Fruit fly (Drosophila melanogaster) whole organism, embryonic: ENCODE results near the gene Myo95E.
A peak's percentile ranks its signal among the peaks of the same experiment; 100 is the strongest.

Experiments used
- Aef1 ChIP-seq: fragments of 200-800 bp; sonication (Bioruptor generic); IDR thresholded peaks from 3 replicates; pipeline ENCODE4 v1.3.6; 2022; ENCODE audit warnings: missing biosample characterization, missing genetic modification characterization
- CG10565 ChIP-seq: fragments of 200-800 bp; sonication (Bioruptor generic); optimal IDR thresholded peaks from 3 replicates; lab custom pipeline; 2016; ENCODE audit warnings: missing biosample characterization, mild to moderate bottlenecking, missing genetic modification characterization
- CG10959 ChIP-seq: fragments of 200-800 bp; sonication (Bioruptor generic); IDR thresholded peaks from 2 replicates; pipeline ENCODE4 v1.3.6; 2022; ENCODE audit warnings: missing biosample characterization, missing genetic modification characterization
- CG11398 ChIP-seq: fragments of 200-800 bp; sonication (Bioruptor generic); optimal IDR thresholded peaks from 2 replicates; lab custom pipeline; 2016; ENCODE audit warnings: missing biosample characterization, missing genetic modification characterization
- CG12942 ChIP-seq: fragments of 200-800 bp; sonication (Bioruptor generic); optimal IDR thresholded peaks from 3 replicates; lab custom pipeline; 2016; ENCODE audit warnings: missing biosample characterization, missing genetic modification characterization
- CG14860 ChIP-seq: fragments of 200-800 bp; sonication (Bioruptor generic); IDR thresholded peaks from 3 replicates; pipeline ENCODE4 v1.3.6; 2022; ENCODE audit warnings: missing biosample characterization, missing genetic modification characterization; ENCODE audit not compliant: partially characterized antibody
- CG15601 ChIP-seq: fragments of 200-800 bp; sonication (Bioruptor generic); optimal IDR thresholded peaks from 3 replicates; lab custom pipeline; 2019; ENCODE audit warnings: missing biosample characterization, mild to moderate bottlenecking, missing genetic modification characterization, moderate library complexity
- CG15696 ChIP-seq: fragments of 200-800 bp; sonication (Bioruptor generic); optimal IDR thresholded peaks from 2 replicates; lab custom pipeline; 2019; ENCODE audit warnings: missing biosample characterization, mild to moderate bottlenecking, missing genetic modification characterization, moderate library complexity
- CG17328 ChIP-seq: fragments of 200-800 bp; sonication (Bioruptor generic); IDR thresholded peaks from 2 replicates; pipeline ENCODE4 v1.3.6; 2022; ENCODE audit warnings: missing biosample characterization, missing genetic modification characterization
- CG17385 ChIP-seq: fragments of 200-800 bp; sonication (Bioruptor generic); optimal IDR thresholded peaks from 3 replicates; lab custom pipeline; 2018; ENCODE audit warnings: missing biosample characterization, mild to moderate bottlenecking, missing genetic modification characterization
- CG17612 ChIP-seq: fragments of 200-800 bp; sonication (Bioruptor generic); IDR thresholded peaks from 2 replicates; pipeline ENCODE4 v1.3.6; 2022; ENCODE audit warnings: missing biosample characterization, missing genetic modification characterization
- CG18476 ChIP-seq: fragments of 200-800 bp; sonication (Bioruptor generic); optimal IDR thresholded peaks from 2 replicates; lab custom pipeline; 2016; ENCODE audit warnings: missing biosample characterization, mild to moderate bottlenecking, missing genetic modification characterization
- CG18619 ChIP-seq: fragments of 200-800 bp; sonication (Bioruptor generic); optimal IDR thresholded peaks from 3 replicates; lab custom pipeline; 2017; ENCODE audit warnings: missing biosample characterization, mild to moderate bottlenecking, missing genetic modification characterization
- CG32532 ChIP-seq: fragments of 200-800 bp; sonication (Bioruptor generic); IDR thresholded peaks from 2 replicates; pipeline ENCODE4 v1.3.6; 2022; ENCODE audit warnings: missing biosample characterization, missing genetic modification characterization
- CG34224 ChIP-seq: fragments of 200-800 bp; sonication (Bioruptor generic); IDR thresholded peaks from 3 replicates; pipeline ENCODE4 v1.3.6; 2022; ENCODE audit warnings: missing biosample characterization, missing genetic modification characterization; ENCODE audit not compliant: partially characterized antibody
- CG4424 ChIP-seq: fragments of 200-800 bp; sonication (Bioruptor generic); optimal IDR thresholded peaks from 3 replicates; lab custom pipeline; 2016; ENCODE audit warnings: missing biosample characterization, missing genetic modification characterization
- CG6175 ChIP-seq: fragments of 200-800 bp; sonication (Bioruptor generic); IDR thresholded peaks from 3 replicates; pipeline ENCODE4 v1.3.6; 2022; ENCODE audit warnings: missing biosample characterization, missing genetic modification characterization
- CG8765 ChIP-seq: fragments of 200-800 bp; sonication (Bioruptor generic); IDR thresholded peaks from 2 replicates; pipeline ENCODE4 v1.3.6; 2022; ENCODE audit warnings: missing biosample characterization, missing genetic modification characterization
- CG9797 ChIP-seq: fragments of 200-800 bp; sonication (Bioruptor generic); optimal IDR thresholded peaks from 3 replicates; lab custom pipeline; 2018; ENCODE audit warnings: missing biosample characterization, mild to moderate bottlenecking, missing genetic modification characterization
- CkIIα-i1 ChIP-seq: fragments of 200-800 bp; sonication (Bioruptor generic); IDR thresholded peaks from 2 replicates; pipeline ENCODE4 v1.3.6; 2022; ENCODE audit warnings: missing biosample characterization, missing genetic modification characterization
- Dfd ChIP-seq, 2 experiments: fragments of >200 bp; optimal IDR thresholded peaks; 2 replicates each; lab custom pipeline; 2017; ENCODE audit warnings: missing biosample characterization in 2 of 2, missing genetic modification characterization in 2 of 2
- Dip3 ChIP-seq: fragments of 200-800 bp; sonication (Bioruptor generic); optimal IDR thresholded peaks from 3 replicates; lab custom pipeline; 2016; ENCODE audit warnings: missing biosample characterization, missing genetic modification characterization
- Elba2 ChIP-seq: fragments of 200-800 bp; sonication (Bioruptor generic); optimal IDR thresholded peaks from 3 replicates; lab custom pipeline; 2016; ENCODE audit warnings: missing biosample characterization, missing genetic modification characterization
- H2.0 ChIP-seq: fragments of 200-800 bp; sonication (Bioruptor generic); IDR thresholded peaks from 2 replicates; pipeline ENCODE4 v1.3.6; 2022; ENCODE audit warnings: missing biosample characterization, missing genetic modification characterization
- Hr78 ChIP-seq, 2 experiments: fragments of 200-800 bp in 1 of 2; fragments of >200 bp in 1 of 2; sonication (Bioruptor generic) in 1 of 2; optimal IDR thresholded peaks; 2 replicates each; lab custom pipeline; 2017 to 2019; ENCODE audit warnings: missing biosample characterization in 2 of 2, missing genetic modification characterization in 2 of 2, mild to moderate bottlenecking in 1 of 2, moderate library complexity in 1 of 2
- Lhr ChIP-seq: fragments of 200-800 bp; sonication (Bioruptor generic); optimal IDR thresholded peaks from 3 replicates; lab custom pipeline; 2017; ENCODE audit warnings: mild to moderate bottlenecking, missing biosample characterization, missing genetic modification reagents, missing genetic modification characterization
- Optix ChIP-seq: fragments of 200-800 bp; sonication (Bioruptor generic); IDR thresholded peaks from 3 replicates; pipeline ENCODE4 v1.3.6; 2022; ENCODE audit warnings: missing biosample characterization, missing genetic modification characterization
- Stat92E ChIP-seq, 3 experiments: fragments of >200 bp in 2 of 3; fragments of 200-800 bp in 1 of 3; sonication (Bioruptor generic) in 1 of 3; optimal IDR thresholded peaks; 2 replicates each; lab custom pipeline; 2017 to 2019; ENCODE audit warnings: missing biosample characterization in 3 of 3, missing genetic modification characterization in 3 of 3, mild to moderate bottlenecking in 1 of 3, moderate library complexity in 1 of 3
- TFAM ChIP-seq: fragments of 200-800 bp; sonication (Bioruptor generic); optimal IDR thresholded peaks from 2 replicates; lab custom pipeline; 2017; ENCODE audit warnings: missing biosample characterization, missing genetic modification characterization, inconsistent platforms
- Trl ChIP-seq, 3 experiments: fragments of >200 bp in 2 of 3; fragments of 200-800 bp in 1 of 3; sonication (Bioruptor generic) in 1 of 3; optimal IDR thresholded peaks; 2 replicates in 1 of 3; 3 replicates in 2 of 3; lab custom pipeline; 2016 to 2017; ENCODE audit warnings: missing biosample characterization in 1 of 3, missing genetic modification characterization in 1 of 3
- Xbp1 ChIP-seq: fragments of 200-800 bp; sonication (Bioruptor generic); optimal IDR thresholded peaks from 3 replicates; lab custom pipeline; 2016; ENCODE audit warnings: missing biosample characterization, mild to moderate bottlenecking, missing genetic modification characterization
- bbx ChIP-seq: fragments of 200-800 bp; sonication (Bioruptor generic); IDR thresholded peaks from 2 replicates; pipeline ENCODE4 v1.3.6; 2022; ENCODE audit warnings: missing biosample characterization, missing genetic modification characterization; ENCODE audit not compliant: partially characterized antibody
- cg ChIP-seq: fragments of 200-800 bp; sonication (Bioruptor generic); optimal IDR thresholded peaks from 3 replicates; lab custom pipeline; 2019; ENCODE audit warnings: missing biosample characterization, mild to moderate bottlenecking, missing genetic modification characterization, moderate library complexity
- ci ChIP-seq: fragments of 200-800 bp; sonication (Bioruptor generic); IDR thresholded peaks from 3 replicates; pipeline ENCODE4 v1.3.6; 2022; ENCODE audit warnings: missing biosample characterization, missing genetic modification characterization
- corto ChIP-seq: fragments of 200-800 bp; sonication (Bioruptor generic); optimal IDR thresholded peaks from 2 replicates; lab custom pipeline; 2016; ENCODE audit warnings: missing biosample characterization, mild to moderate bottlenecking, missing genetic modification characterization, moderate library complexity
- danr ChIP-seq: fragments of 200-800 bp; sonication (Bioruptor generic); IDR thresholded peaks from 2 replicates; pipeline ENCODE4 v1.3.6; 2022; ENCODE audit warnings: missing biosample characterization, missing genetic modification characterization
- dpn ChIP-seq, 2 experiments: fragments of 200-800 bp; sonication (Bioruptor generic); optimal IDR thresholded peaks; 3 replicates each; lab custom pipeline; 2016; ENCODE audit warnings: missing biosample characterization in 2 of 2, missing genetic modification characterization in 2 of 2
- gsb ChIP-seq: fragments of 200-800 bp; sonication (Bioruptor generic); IDR thresholded peaks from 2 replicates; pipeline ENCODE4 v1.3.6; 2022; ENCODE audit warnings: missing biosample characterization, missing genetic modification characterization
- hb ChIP-seq: fragments of 200-800 bp; sonication (Bioruptor generic); IDR thresholded peaks from 3 replicates; pipeline ENCODE4 v1.3.6; 2022; ENCODE audit warnings: missing biosample characterization, missing genetic modification characterization; ENCODE audit not compliant: partially characterized antibody
- hth ChIP-seq: fragments of >200 bp; optimal IDR thresholded peaks from 2 replicates; lab custom pipeline; 2017; ENCODE audit warnings: inconsistent platforms
- insv ChIP-seq, 2 experiments: fragments of 200-800 bp; sonication (Bioruptor generic); optimal IDR thresholded peaks; 3 replicates each; lab custom pipeline; 2016 to 2018; ENCODE audit warnings: missing biosample characterization in 2 of 2, missing genetic modification characterization in 2 of 2
- kay ChIP-seq: fragments of 200-800 bp; sonication (Bioruptor generic); optimal IDR thresholded peaks from 2 replicates; lab custom pipeline; 2016; ENCODE audit warnings: missing biosample characterization, missing genetic modification characterization
- nom ChIP-seq: fragments of 200-800 bp; sonication (Bioruptor generic); optimal IDR thresholded peaks from 2 replicates; lab custom pipeline; 2017; ENCODE audit warnings: missing biosample characterization, missing genetic modification characterization, mild to moderate bottlenecking, moderate library complexity, missing genetic modification reagents
- onecut ChIP-seq: fragments of 200-800 bp; sonication (Bioruptor generic); IDR thresholded peaks from 2 replicates; pipeline ENCODE4 v1.3.6; 2022; ENCODE audit warnings: missing biosample characterization, missing genetic modification characterization
- peb ChIP-seq: fragments of 200-800 bp; sonication (Bioruptor generic); IDR thresholded peaks from 2 replicates; pipeline ENCODE4 v1.3.6; 2022; ENCODE audit warnings: missing biosample characterization, missing genetic modification characterization
- phol ChIP-seq: fragments of 200-800 bp; sonication (Bioruptor generic); optimal IDR thresholded peaks from 3 replicates; lab custom pipeline; 2018; ENCODE audit warnings: missing biosample characterization, mild to moderate bottlenecking, missing genetic modification characterization, moderate library complexity
- run ChIP-seq: fragments of 200-800 bp; sonication (Bioruptor generic); optimal IDR thresholded peaks from 3 replicates; lab custom pipeline; 2018; ENCODE audit warnings: missing biosample characterization, mild to moderate bottlenecking, missing genetic modification characterization
- scrt ChIP-seq: fragments of 200-800 bp; sonication (Bioruptor generic); optimal IDR thresholded peaks from 2 replicates; lab custom pipeline; 2018; ENCODE audit warnings: missing biosample characterization, mild to moderate bottlenecking, missing genetic modification characterization, moderate library complexity
- sob ChIP-seq: fragments of 200-800 bp; sonication (Bioruptor generic); IDR thresholded peaks from 2 replicates; pipeline ENCODE4 v1.3.6; 2022; ENCODE audit warnings: missing biosample characterization, missing genetic modification characterization
- sr ChIP-seq: fragments of 200-800 bp; sonication (Bioruptor generic); IDR thresholded peaks from 3 replicates; pipeline ENCODE4 v1.3.6; 2022; ENCODE audit warnings: missing biosample characterization, missing genetic modification characterization

The Myo95E gene

DNA sequence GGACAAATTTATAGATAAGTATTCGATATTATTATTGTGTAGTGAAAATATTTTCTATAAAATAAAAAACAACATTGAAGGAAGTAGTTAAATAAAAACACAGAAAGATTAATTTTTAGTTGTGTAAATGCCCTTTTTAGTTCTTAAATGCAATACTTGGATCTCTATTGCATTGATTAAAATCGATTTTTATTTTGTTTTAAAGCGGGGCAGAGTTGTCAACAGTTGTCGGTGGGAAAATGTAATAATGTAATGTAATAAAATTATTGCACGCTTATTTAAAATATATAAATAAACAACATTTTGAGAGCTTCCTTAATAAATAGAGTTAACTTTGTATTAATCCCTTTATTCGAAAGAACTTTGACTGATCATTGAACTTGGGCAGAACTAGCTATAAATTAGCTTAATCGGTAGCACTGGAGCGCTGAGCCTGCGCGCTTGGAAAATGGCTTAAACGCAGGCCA is 2.3 kb upstream of the Myo95E start, which contains the start of gene Apc2 (continued):
- TF ChIP-seq CG4424 (peak; percentile 33), gsb (GFP tag; lab: Robert Waterston, UW) (no peak), CG17385 (GFP tag; lab: Kevin White, UChicago) (peak; percentile 54), Trl (optimal IDR thresholded peaks at IDR 0.05; lab: Kevin White, UChicago) (no peak), Trl (GFP tag; optimal IDR thresholded peaks at IDR 0.05; lab: Kevin White, UChicago) (peak; percentile 16), Optix (GFP tag; lab: Robert Waterston, UW) (no peak), dpn (GFP tag; optimal IDR thresholded peaks at IDR 0.05; lab: Kevin White, UChicago) (peak; percentile 34 to 61), Xbp1 (peak; percentile 69), CG10565 (GFP tag; lab: Kevin White, UChicago) (no peak), sob (no peak; the same call in 1 of the 2 replicates), Hr78 (GFP tag; optimal IDR thresholded peaks at IDR 0.05; lab: Kevin White, UChicago) (no peak), danr (no peak), CG18619 (GFP tag; lab: Kevin White, UChicago) (peak; percentile 39), CG8765 (GFP tag; lab: Robert Waterston, UW) (no peak), CG10959 (no peak), onecut (0 out of 2 replicates have a peak, but pooled peaks have one; percentile 24), Dfd (GFP tag; optimal IDR thresholded peaks at IDR 0.05; lab: Kevin White, UChicago) (no peak), bbx (GFP tag; lab: Robert Waterston, UW) (no peak), CG12942 (GFP tag; lab: Kevin White, UChicago) (peak; percentile 51), CG15696 (tag; lab: Kevin White, UChicago) (peak; percentile 61), Stat92E (GFP tag; optimal IDR thresholded peaks at IDR 0.05; lab: Kevin White, UChicago) (peak in 1 of 3 experiments; percentile 24), CG34224 (peak; percentile 69; the same call in 2 of the 3 replicates), nom (peak; percentile 17), CG14860 (GFP tag; lab: Robert Waterston, UW) (no peak), cg (GFP tag; lab: Kevin White, UChicago) (no peak), sr (GFP tag; lab: Robert Waterston, UW) (no peak), scrt (GFP tag; lab: Kevin White, UChicago) (peak; percentile 36), phol (tag; lab: Kevin White, UChicago) (peak; percentile 82), Aef1 (GFP tag; lab: Robert Waterston, UW) (peak; percentile 48), insv (GFP tag; optimal IDR thresholded peaks at IDR 0.05; lab: Kevin White, UChicago) (no peak), corto (GFP tag; lab: Kevin White, UChicago) (no peak), CG17612 (GFP tag; lab: Robert Waterston, UW) (0 out of 2 replicates have a peak, but pooled peaks have one; percentile 13), CG6175 (GFP tag; lab: Robert Waterston, UW) (no peak), H2.0 (peak; percentile 65), ci (GFP tag; lab: Robert Waterston, UW) (peak; percentile 64; the same call in 2 of the 3 replicates), kay (GFP tag; lab: Kevin White, UChicago) (no peak), Dip3 (GFP tag; lab: Kevin White, UChicago) (peak; percentile 34), Elba2 (GFP tag; lab: Kevin White, UChicago) (no peak), CG32532 (GFP tag; lab: Robert Waterston, UW) (peak; percentile 74), hth (lab: Kevin White, UChicago) (no peak), run (tag; lab: Kevin White, UChicago) (no peak), CG9797 (GFP tag; lab: Kevin White, UChicago) (no peak), CG11398 (GFP tag; lab: Kevin White, UChicago) (no peak), CG17328 (peak; percentile 60), TFAM (GFP tag; lab: Kevin White, UChicago) (no peak), CG18476 (peak; percentile 61), peb (GFP tag; lab: Robert Waterston, UW) (no peak), Lhr (GFP tag; lab: Kevin White, UChicago) (peak; percentile 43), CkIIα-i1 (GFP tag; lab: Robert Waterston, UW) (no peak), hb (GFP tag; lab: Robert Waterston, UW) (no peak), CG15601 (tag; lab: Kevin White, UChicago) (peak; percentile 47)
